Worm (Caenorhabditis elegans): ENCODE results near the gene cgt-3.

cgt-3 gene

ce11 chrII:5944268-5944667 lies 33.1 kb downstream of the cgt-3 start, which contains the start of gene B0034.2:
Gene B0034.2 (minus strand): TSS chrII:5944368.
- no peak for TF ChIP-seq ztf-4 (tag; optimal IDR thresholded peaks at IDR 0.05)
- no peak for TF ChIP-seq egl-27 (tag; optimal IDR thresholded peaks at IDR 0.05)
- no peak for TF ChIP-seq skn-1 (tag; optimal IDR thresholded peaks at IDR 0.05)
- TF ChIP-seq egl-5 (tag; optimal IDR thresholded peaks at IDR 0.05): no peak
- TF ChIP-seq nhr-25 (tag; optimal IDR thresholded peaks at IDR 0.05): no peak
- no peak for TF ChIP-seq ceh-16 (tag; optimal IDR thresholded peaks at IDR 0.05)
- no peak for TF ChIP-seq ztf-11 (tag; optimal IDR thresholded peaks at IDR 0.05)
- no peak for TF ChIP-seq fkh-10 (GFP tag; optimal IDR thresholded peaks at IDR 0.05)

- TF ChIP-seq ceh-28 (tag; optimal IDR thresholded peaks at IDR 0.05) (no peak), egl-27 (tag; optimal IDR thresholded peaks at IDR 0.05) (no peak), fkh-2 (tag; optimal IDR thresholded peaks at IDR 0.05) (no peak), egl-5 (tag; optimal IDR thresholded peaks at IDR 0.05) (no peak), mml-1 (tag; optimal IDR thresholded peaks at IDR 0.05) (no peak), tbx-2 (tag; optimal IDR thresholded peaks at IDR 0.05) (no peak), fos-1 (tag; optimal IDR thresholded peaks at IDR 0.05) (no peak), unc-39 (tag; optimal IDR thresholded peaks at IDR 0.05) (no peak), nhr-23 (tag; optimal IDR thresholded peaks at IDR 0.05) (no peak), elt-2 (tag; optimal IDR thresholded peaks at IDR 0.05) (no peak)
Observed at ce11 chrII:5945818-5946217, 34.7 kb downstream of the cgt-3 start.

DNA sequence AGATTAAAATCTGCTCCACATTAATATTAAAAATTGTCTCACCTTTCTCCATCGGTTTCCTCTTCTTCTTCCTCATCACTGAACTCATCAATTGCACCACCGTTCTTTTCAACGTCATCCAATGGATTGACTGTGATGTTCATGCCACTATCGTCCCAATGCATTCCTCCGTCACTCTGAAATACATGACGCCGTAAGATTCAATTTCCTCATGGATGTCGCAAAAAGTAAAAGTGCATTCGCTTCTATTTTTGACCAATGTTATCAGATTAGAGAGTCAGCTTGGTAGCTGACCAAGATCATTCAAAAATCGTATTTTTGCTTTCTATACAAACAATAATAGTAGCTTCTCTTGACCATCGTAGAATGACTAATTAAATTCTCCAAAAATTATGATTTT lies 35.3 kb downstream of the cgt-3 start:
- no peak for TF ChIP-seq daf-12 (tag; optimal IDR thresholded peaks at IDR 0.05)
- TF ChIP-seq fkh-10 (GFP tag; optimal IDR thresholded peaks at IDR 0.05): peak; percentile 59

DNA sequence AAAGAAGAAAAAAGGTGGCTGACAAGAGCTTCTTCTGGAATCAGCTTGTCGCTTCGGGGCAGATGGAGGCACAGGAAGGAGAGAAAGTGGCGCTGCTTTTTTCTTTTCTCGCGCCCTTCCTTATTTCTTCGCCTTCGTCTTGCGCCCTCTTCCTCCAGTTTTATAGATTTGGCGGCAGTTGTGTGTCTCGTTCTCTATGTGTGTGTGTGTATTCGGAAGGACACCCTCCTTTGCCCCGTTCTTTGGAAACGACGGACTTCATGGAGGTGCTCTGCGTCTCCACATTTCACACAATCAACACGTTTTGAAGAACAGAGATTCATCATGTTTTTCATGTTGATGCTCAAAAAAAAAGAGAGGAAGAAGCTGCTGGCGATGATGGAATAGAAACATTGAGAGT lies 37.6 kb downstream of the cgt-3 start:
- TF ChIP-seq tbx-2 (tag; optimal IDR thresholded peaks at IDR 0.05) (no peak), ama-1 (optimal IDR thresholded peaks at IDR 0.05) (no peak), egl-5 (tag; optimal IDR thresholded peaks at IDR 0.05) (peak; percentile 35), skn-1 (tag; optimal IDR thresholded peaks at IDR 0.05) (no peak), nhr-237 (tag; optimal IDR thresholded peaks at IDR 0.05) (no peak), ceh-82 (tag; optimal IDR thresholded peaks at IDR 0.05) (no peak), sea-2 (GFP tag; optimal IDR thresholded peaks at IDR 0.05) (no peak), hmg-11 (tag; optimal IDR thresholded peaks at IDR 0.05) (peak; percentile 40), nhr-67 (tag; optimal IDR thresholded peaks at IDR 0.05) (no peak), nfya-1 (tag; optimal IDR thresholded peaks at IDR 0.05; ENCODE audit: insufficient read depth) (peak; percentile 42), aly-2 (tag; optimal IDR thresholded peaks at IDR 0.05) (no peak), nhr-77 (tag; optimal IDR thresholded peaks at IDR 0.05) (no peak), lin-15B (tag; optimal IDR thresholded peaks at IDR 0.05) (no peak), ZK546.5 (tag; optimal IDR thresholded peaks at IDR 0.05) (no peak), unc-39 (tag; optimal IDR thresholded peaks at IDR 0.05) (no peak), lin-39 (tag; optimal IDR thresholded peaks at IDR 0.05) (peak; percentile 54), mml-1 (tag; optimal IDR thresholded peaks at IDR 0.05) (no peak), nhr-11 (tag; optimal IDR thresholded peaks at IDR 0.05) (peak; percentile 25), pha-4 (tag; optimal IDR thresholded peaks at IDR 0.05) (no peak), fkh-10 (GFP tag; optimal IDR thresholded peaks at IDR 0.05) (peak; percentile 72)

DNA sequence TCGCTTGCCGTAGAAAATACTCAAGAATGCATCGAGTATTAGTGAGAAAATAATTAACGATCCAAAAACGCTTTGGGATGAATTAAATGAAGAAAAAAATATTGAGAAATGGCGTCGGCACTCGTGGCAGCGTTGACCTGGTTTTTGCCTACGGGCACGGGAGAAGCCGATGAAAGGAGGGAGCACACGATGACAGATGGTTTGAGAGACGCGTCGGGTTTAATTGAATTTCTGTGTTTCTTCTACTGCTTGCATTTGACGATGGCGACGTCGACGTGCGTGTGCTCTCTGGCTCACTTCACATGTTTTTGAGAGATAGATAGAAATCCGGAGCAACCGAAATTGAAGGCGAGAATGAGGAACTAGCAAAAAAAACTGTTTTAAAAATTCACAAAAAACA lies 39.5 kb downstream of the cgt-3 start:
- TF ChIP-seq mdl-1 (tag; optimal IDR thresholded peaks at IDR 0.05) (no peak), fos-1 (tag; optimal IDR thresholded peaks at IDR 0.05) (no peak), fkh-10 (GFP tag; optimal IDR thresholded peaks at IDR 0.05) (peak; percentile 5), egl-5 (tag; optimal IDR thresholded peaks at IDR 0.05) (no peak), lsy-12 (tag; optimal IDR thresholded peaks at IDR 0.05) (no peak), tbx-2 (tag; optimal IDR thresholded peaks at IDR 0.05) (no peak), mml-1 (tag; optimal IDR thresholded peaks at IDR 0.05) (no peak), daf-12 (tag; optimal IDR thresholded peaks at IDR 0.05) (no peak)

ce11 chrII:5951745-5952144 lies 40.6 kb downstream of the cgt-3 start:
- TF ChIP-seq ceh-16 (tag; optimal IDR thresholded peaks at IDR 0.05): no peak
- TF ChIP-seq ZK546.5 (tag; optimal IDR thresholded peaks at IDR 0.05): no peak
- TF ChIP-seq elt-1 (tag; optimal IDR thresholded peaks at IDR 0.05): no peak
- TF ChIP-seq aly-2 (tag; optimal IDR thresholded peaks at IDR 0.05): no peak
- no peak for TF ChIP-seq ama-1 (optimal IDR thresholded peaks at IDR 0.05)
- TF ChIP-seq nhr-25 (tag; optimal IDR thresholded peaks at IDR 0.05): no peak
